Worm (Caenorhabditis elegans): ENCODE results near the gene popl-7.

- no peak for TF ChIP-seq aptf-2 (GFP tag; conservative IDR thresholded peaks at IDR 0.05)
- no peak for TF ChIP-seq madf-8 (GFP tag; conservative IDR thresholded peaks at IDR 0.05)
- no peak for TF ChIP-seq pha-4 (tag; optimal IDR thresholded peaks at IDR 0.05)
Measured at ce11 chrIV:13395255-13395654, 24.8 kb downstream of the popl-7 start.

Measured in whole organism, young adult.